Fruit fly (Drosophila melanogaster) whole organism, embryonic: Measurements from ENCODE around the gene CG43693.

Experiments used
- B-H2 ChIP-seq: fragments of 200-800 bp; sonication (Bioruptor generic); optimal IDR thresholded peaks from 2 replicates; lab custom pipeline; 2018; ENCODE audit warnings: missing biosample characterization, mild to moderate bottlenecking, missing genetic modification characterization
- CG10209 ChIP-seq: fragments of 200-800 bp; sonication (Bioruptor generic); optimal IDR thresholded peaks from 3 replicates; lab custom pipeline; 2017; ENCODE audit warnings: missing biosample characterization, mild to moderate bottlenecking, missing genetic modification characterization, missing genetic modification reagents
- CG10274 ChIP-seq: fragments of 200-800 bp; sonication (Bioruptor generic); optimal IDR thresholded peaks from 3 replicates; lab custom pipeline; 2017; ENCODE audit warnings: missing biosample characterization, mild to moderate bottlenecking, missing genetic modification characterization
- CG12236 ChIP-seq: fragments of 200-800 bp; sonication (Bioruptor generic); optimal IDR thresholded peaks from 2 replicates; lab custom pipeline; 2016; ENCODE audit warnings: missing biosample characterization, missing genetic modification characterization
- CG14710 ChIP-seq: fragments of 200-800 bp; sonication (Bioruptor generic); optimal IDR thresholded peaks from 3 replicates; lab custom pipeline; 2019; ENCODE audit warnings: missing biosample characterization, mild to moderate bottlenecking, missing genetic modification characterization, moderate library complexity
- CG16779 ChIP-seq: fragments of 200-800 bp; sonication (Bioruptor generic); IDR thresholded peaks from 2 replicates; pipeline ENCODE4 v1.3.6; 2022; ENCODE audit warnings: missing biosample characterization, missing genetic modification characterization
- CG2120 ChIP-seq: fragments of 200-800 bp; sonication (Bioruptor generic); optimal IDR thresholded peaks from 3 replicates; lab custom pipeline; 2016; ENCODE audit warnings: missing biosample characterization, missing genetic modification characterization
- CG2875 ChIP-seq: fragments of 200-800 bp; sonication (Bioruptor generic); optimal IDR thresholded peaks from 2 replicates; lab custom pipeline; 2017; ENCODE audit warnings: missing biosample characterization, mild to moderate bottlenecking, missing genetic modification characterization, missing genetic modification reagents
- CG31224 ChIP-seq: fragments of 200-800 bp; sonication (Bioruptor generic); IDR thresholded peaks from 2 replicates; pipeline ENCODE4 v1.3.6; 2022; ENCODE audit warnings: missing biosample characterization, missing genetic modification characterization
- CG32767 ChIP-seq: fragments of 200-800 bp; sonication (Bioruptor generic); IDR thresholded peaks from 2 replicates; pipeline ENCODE4 v1.3.6; 2022; ENCODE audit warnings: missing biosample characterization, missing genetic modification characterization
- CG4404 ChIP-seq: fragments of 200-800 bp; sonication (Bioruptor generic); IDR thresholded peaks from 2 replicates; pipeline ENCODE4 v1.3.6; 2022; ENCODE audit warnings: missing biosample characterization, missing genetic modification characterization
- CG6765 ChIP-seq: fragments of 200-800 bp; sonication (Bioruptor generic); optimal IDR thresholded peaks from 3 replicates; lab custom pipeline; 2017; ENCODE audit warnings: missing biosample characterization, mild to moderate bottlenecking, missing genetic modification characterization
- CG8290 ChIP-seq, 3 experiments: fragments of 200-800 bp; sonication (Bioruptor generic); optimal IDR thresholded peaks; 2 replicates each; lab custom pipeline; 2016 to 2019; ENCODE audit warnings: missing biosample characterization in 3 of 3, missing genetic modification characterization in 3 of 3, mild to moderate bottlenecking in 2 of 3, moderate library complexity in 1 of 3
- CG9609 ChIP-seq: fragments of 200-800 bp; sonication (Bioruptor generic); optimal IDR thresholded peaks from 3 replicates; lab custom pipeline; 2016; ENCODE audit warnings: missing biosample characterization, missing genetic modification characterization
- CG9797 ChIP-seq: fragments of 200-800 bp; sonication (Bioruptor generic); optimal IDR thresholded peaks from 3 replicates; lab custom pipeline; 2018; ENCODE audit warnings: missing biosample characterization, mild to moderate bottlenecking, missing genetic modification characterization
- CHES-1-like ChIP-seq: fragments of 200-800 bp; sonication (Bioruptor generic); optimal IDR thresholded peaks from 2 replicates; lab custom pipeline; 2016; ENCODE audit warnings: missing biosample characterization, missing genetic modification characterization
- Chrac-16 ChIP-seq: fragments of 200-800 bp; sonication (Bioruptor generic); optimal IDR thresholded peaks from 3 replicates; lab custom pipeline; 2016; ENCODE audit warnings: missing biosample characterization, missing genetic modification characterization
- Dbx ChIP-seq: fragments of 200-800 bp; sonication (Bioruptor generic); IDR thresholded peaks from 3 replicates; pipeline ENCODE4 v1.3.6; 2022; ENCODE audit warnings: missing biosample characterization, missing genetic modification characterization
- Gsc ChIP-seq: fragments of 200-800 bp; sonication (Bioruptor generic); IDR thresholded peaks from 2 replicates; pipeline ENCODE4 v1.3.6; 2022; ENCODE audit warnings: missing biosample characterization, missing genetic modification characterization
- HLH4C ChIP-seq: fragments of 200-800 bp; sonication (Bioruptor generic); IDR thresholded peaks from 3 replicates; pipeline ENCODE4 v1.3.6; 2022; ENCODE audit warnings: missing biosample characterization, missing genetic modification characterization; ENCODE audit not compliant: partially characterized antibody
- Hr3 ChIP-seq: fragments of 200-800 bp; sonication (Bioruptor generic); optimal IDR thresholded peaks from 3 replicates; lab custom pipeline; 2016; ENCODE audit warnings: missing biosample characterization, missing genetic modification characterization
- Mes4 ChIP-seq: fragments of 200-800 bp; sonication (Bioruptor generic); optimal IDR thresholded peaks from 2 replicates; lab custom pipeline; 2016; ENCODE audit warnings: missing biosample characterization, missing genetic modification characterization
- Nf-YB ChIP-seq: fragments of 200-800 bp; sonication (Bioruptor generic); optimal IDR thresholded peaks from 3 replicates; lab custom pipeline; 2019; ENCODE audit warnings: missing biosample characterization, mild to moderate bottlenecking, missing genetic modification characterization, moderate library complexity
- Nf-YC ChIP-seq: fragments of 200-800 bp; optimal IDR thresholded peaks from 3 replicates; lab custom pipeline; 2019; ENCODE audit warnings: missing biosample characterization, mild to moderate bottlenecking, missing genetic modification characterization, moderate library complexity
- Oaz ChIP-seq: fragments of 200-800 bp; sonication (Bioruptor generic); IDR thresholded peaks from 2 replicates; pipeline ENCODE4 v1.3.6; 2022; ENCODE audit warnings: missing biosample characterization, missing genetic modification characterization
- Pdp1 ChIP-seq, 2 experiments: fragments of 200-800 bp; sonication (Bioruptor generic); optimal IDR thresholded peaks; 3 replicates each; lab custom pipeline; 2016; ENCODE audit warnings: missing biosample characterization in 2 of 2, missing genetic modification characterization in 2 of 2, mild to moderate bottlenecking in 1 of 2, moderate library complexity in 1 of 2
- Sin3A ChIP-seq: fragments of >200 bp; optimal IDR thresholded peaks from 2 replicates; lab custom pipeline; 2018
- Sry-δ ChIP-seq: fragments of 200-800 bp; sonication (Bioruptor generic); optimal IDR thresholded peaks from 2 replicates; lab custom pipeline; 2016; ENCODE audit warnings: missing biosample characterization, missing genetic modification characterization
- Ssrp ChIP-seq: fragments of 200-800 bp; sonication (Bioruptor generic); optimal IDR thresholded peaks from 2 replicates; lab custom pipeline; 2018; ENCODE audit warnings: missing biosample characterization, mild to moderate bottlenecking, missing genetic modification characterization, moderate library complexity
- Xrp1 ChIP-seq: fragments of 200-800 bp; sonication (Bioruptor generic); IDR thresholded peaks from 2 replicates; pipeline ENCODE4 v1.3.6; 2022; ENCODE audit warnings: missing biosample characterization, missing genetic modification characterization
- ash1 ChIP-seq: fragments of 200-800 bp; sonication (Bioruptor generic); optimal IDR thresholded peaks from 2 replicates; lab custom pipeline; 2018; ENCODE audit warnings: missing biosample characterization, mild to moderate bottlenecking, missing genetic modification characterization
- az2 ChIP-seq: fragments of 200-800 bp; sonication (Bioruptor generic); optimal IDR thresholded peaks from 3 replicates; lab custom pipeline; 2016; ENCODE audit warnings: missing biosample characterization, missing genetic modification characterization
- cg ChIP-seq: fragments of 200-800 bp; sonication (Bioruptor generic); optimal IDR thresholded peaks from 3 replicates; lab custom pipeline; 2019; ENCODE audit warnings: missing biosample characterization, mild to moderate bottlenecking, missing genetic modification characterization, moderate library complexity
- chn ChIP-seq: fragments of 200-800 bp; sonication (Bioruptor generic); optimal IDR thresholded peaks from 2 replicates; lab custom pipeline; 2016; ENCODE audit warnings: missing biosample characterization, missing genetic modification characterization
- crc ChIP-seq: fragments of 200-800 bp; sonication (Bioruptor generic); optimal IDR thresholded peaks from 2 replicates; lab custom pipeline; 2016; ENCODE audit warnings: missing biosample characterization, missing genetic modification characterization
- fu2 ChIP-seq: fragments of 200-800 bp; sonication (Bioruptor generic); optimal IDR thresholded peaks from 2 replicates; lab custom pipeline; 2016; ENCODE audit warnings: missing biosample characterization, missing genetic modification characterization
- ind ChIP-seq: fragments of 200-800 bp; sonication (Bioruptor generic); optimal IDR thresholded peaks from 3 replicates; lab custom pipeline; 2016; ENCODE audit warnings: missing biosample characterization, missing genetic modification characterization
- lbe ChIP-seq: fragments of 200-800 bp; sonication (Bioruptor generic); optimal IDR thresholded peaks from 2 replicates; lab custom pipeline; 2016; ENCODE audit warnings: missing biosample characterization, mild to moderate bottlenecking, missing genetic modification characterization
- lov ChIP-seq, 2 experiments: fragments of 200-800 bp in 1 of 2; fragments of >200 bp in 1 of 2; sonication (Bioruptor generic) in 1 of 2; IDR thresholded peaks in 1 of 2; optimal IDR thresholded peaks in 1 of 2; 2 replicates in 1 of 2; 3 replicates in 1 of 2; pipeline versions ENCODE4 v1.3.6 to Lab custom; 2017 to 2022; ENCODE audit warnings: missing biosample characterization in 1 of 2, missing genetic modification characterization in 1 of 2
- nau ChIP-seq: fragments of 200-800 bp; sonication (Bioruptor generic); optimal IDR thresholded peaks from 3 replicates; lab custom pipeline; 2017; ENCODE audit warnings: missing biosample characterization, mild to moderate bottlenecking, missing genetic modification characterization, missing genetic modification reagents
- p53 ChIP-seq: fragments of 200-800 bp; sonication (Bioruptor generic); optimal IDR thresholded peaks from 2 replicates; lab custom pipeline; 2016; ENCODE audit warnings: missing biosample characterization, missing genetic modification characterization
- peb ChIP-seq: fragments of 200-800 bp; sonication (Bioruptor generic); IDR thresholded peaks from 2 replicates; pipeline ENCODE4 v1.3.6; 2022; ENCODE audit warnings: missing biosample characterization, missing genetic modification characterization
- pho ChIP-seq: fragments of 200-800 bp; sonication (Bioruptor generic); optimal IDR thresholded peaks from 2 replicates; lab custom pipeline; 2016; ENCODE audit warnings: missing biosample characterization, missing genetic modification characterization
- sens-2 ChIP-seq: fragments of 200-800 bp; sonication (Bioruptor generic); IDR thresholded peaks from 2 replicates; pipeline ENCODE4 v1.3.6; 2022; ENCODE audit warnings: missing biosample characterization, missing genetic modification characterization
- sqz ChIP-seq: fragments of 200-800 bp; sonication (Bioruptor generic); optimal IDR thresholded peaks from 3 replicates; lab custom pipeline; 2018; ENCODE audit warnings: missing biosample characterization, mild to moderate bottlenecking, missing genetic modification characterization
- tll ChIP-seq, 2 experiments: fragments of 200-800 bp in 1 of 2; fragments of >200 bp in 1 of 2; sonication (Bioruptor generic) in 1 of 2; optimal IDR thresholded peaks; 2 replicates each; lab custom pipeline; 2017 to 2019; ENCODE audit warnings: missing biosample characterization in 2 of 2, missing genetic modification characterization in 2 of 2, mild to moderate bottlenecking in 1 of 2, moderate library complexity in 1 of 2
- tx ChIP-seq: fragments of 200-800 bp; sonication (Bioruptor generic); optimal IDR thresholded peaks from 2 replicates; lab custom pipeline; 2016; ENCODE audit warnings: missing biosample characterization, missing genetic modification characterization
- unpg ChIP-seq: fragments of 200-800 bp; sonication (Bioruptor generic); optimal IDR thresholded peaks from 3 replicates; lab custom pipeline; 2018; ENCODE audit warnings: missing biosample characterization, mild to moderate bottlenecking, missing genetic modification characterization, moderate library complexity
- vfl ChIP-seq: fragments of 200-800 bp; sonication (Bioruptor generic); optimal IDR thresholded peaks from 2 replicates; lab custom pipeline; 2016; ENCODE audit warnings: missing biosample characterization, missing genetic modification characterization
- vvl ChIP-seq: fragments of 200-800 bp; sonication (Bioruptor generic); IDR thresholded peaks from 2 replicates; pipeline ENCODE4 v1.3.6; 2022; ENCODE audit warnings: missing biosample characterization, missing genetic modification characterization
- zfh1 ChIP-seq: fragments of 200-800 bp; sonication (Bioruptor generic); IDR thresholded peaks from 3 replicates; pipeline ENCODE4 v1.3.6; 2022; ENCODE audit warnings: missing biosample characterization, missing genetic modification characterization

CG43693 gene

DNA sequence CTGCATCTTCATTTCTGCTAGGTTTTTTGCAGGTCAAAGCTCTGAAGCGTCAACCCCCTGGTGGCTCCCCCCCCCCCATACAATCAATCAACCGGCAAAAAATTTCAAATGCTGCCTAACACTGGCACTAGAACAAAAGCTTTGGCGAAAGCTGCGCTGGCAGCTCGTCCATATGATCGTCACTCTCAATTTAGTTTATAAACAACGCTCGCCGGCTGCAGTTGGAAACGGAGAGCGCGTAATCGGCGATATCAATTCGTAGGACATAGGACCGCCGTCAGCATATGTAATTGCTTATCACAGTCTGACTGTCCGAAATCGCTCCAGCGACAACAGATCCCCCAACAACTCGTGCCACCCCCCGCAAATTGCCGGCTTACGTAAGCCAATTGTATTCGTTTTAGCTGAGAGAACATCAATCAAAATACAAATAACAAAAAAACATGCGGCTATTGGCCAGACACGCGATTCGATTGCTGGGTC is 19.2 kb upstream of the CG43693 start, which contains the start of gene Mocs1 (continued):
- TF ChIP-seq az2 (no peak), cg (no peak), CG10209 (GFP tag; lab: Kevin White, UChicago) (no peak), ind (GFP tag; lab: Kevin White, UChicago) (no peak), Nf-YC (tag; lab: Kevin White, UChicago) (peak; percentile 38), CG2120 (GFP tag; lab: Kevin White, UChicago) (no peak), chn (GFP tag; lab: Kevin White, UChicago) (no peak), CG2875 (GFP tag; lab: Kevin White, UChicago) (no peak), zfh1 (GFP tag; lab: Robert Waterston, UW) (no peak), B-H2 (GFP tag; lab: Kevin White, UChicago) (peak; percentile 36), Xrp1 (GFP tag; lab: Robert Waterston, UW) (peak; percentile 28; the same call in 1 of the 2 replicates), sqz (GFP tag; lab: Kevin White, UChicago) (no peak), CG12236 (GFP tag; lab: Kevin White, UChicago) (no peak), CG9609 (GFP tag; lab: Kevin White, UChicago) (no peak), CG16779 (no peak), Gsc (GFP tag; lab: Robert Waterston, UW) (no peak), p53 (GFP tag; lab: Kevin White, UChicago) (no peak), tx (GFP tag; lab: Kevin White, UChicago) (no peak), CG14710 (tag; lab: Kevin White, UChicago) (no peak), Mes4 (GFP tag; lab: Kevin White, UChicago) (no peak), CHES-1-like (GFP tag; lab: Kevin White, UChicago) (peak; percentile 15), Hr3 (GFP tag; lab: Kevin White, UChicago) (no peak), CG32767 (GFP tag; lab: Robert Waterston, UW) (no peak), vvl (GFP tag; lab: Robert Waterston, UW) (0 out of 2 replicates have a peak, but pooled peaks have one; percentile 8), lov (optimal IDR thresholded peaks at IDR 0.05; lab: Kevin White, UChicago) (no peak), lov (GFP tag; IDR thresholded peaks at IDR 0.05; lab: Robert Waterston, UW) (no peak), crc (GFP tag; lab: Kevin White, UChicago) (no peak), nau (GFP tag; lab: Kevin White, UChicago) (no peak), tll (GFP tag; optimal IDR thresholded peaks at IDR 0.05; lab: Kevin White, UChicago) (no peak), CG31224 (GFP tag; lab: Robert Waterston, UW) (no peak), Ssrp (no peak), CG9797 (no peak), unpg (GFP tag; lab: Kevin White, UChicago) (no peak), HLH4C (GFP tag; lab: Robert Waterston, UW) (no peak), ash1 (GFP tag; lab: Kevin White, UChicago) (no peak), Dbx (GFP tag; lab: Robert Waterston, UW) (peak; percentile 32; the same call in 1 of the 3 replicates), peb (GFP tag; lab: Robert Waterston, UW) (no peak), CG6765 (no peak), Pdp1 (GFP tag; optimal IDR thresholded peaks at IDR 0.05; lab: Kevin White, UChicago) (peak in 1 of 2 experiments; percentile 96), CG8290 (GFP tag; optimal IDR thresholded peaks at IDR 0.05; lab: Kevin White, UChicago) (no peak), CG8290 (tag; optimal IDR thresholded peaks at IDR 0.05; lab: Kevin White, UChicago) (peak in 1 of 2 experiments; percentile 45), sens-2 (GFP tag; lab: Robert Waterston, UW) (no peak), Nf-YB (GFP tag; lab: Kevin White, UChicago) (no peak), Sry-δ (GFP tag; lab: Kevin White, UChicago) (no peak), lbe (no peak), Chrac-16 (no peak), pho (GFP tag; lab: Kevin White, UChicago) (no peak), fu2 (GFP tag; lab: Kevin White, UChicago) (no peak), CG10274 (no peak), vfl (GFP tag; lab: Kevin White, UChicago) (no peak), Sin3A (no peak), Oaz (no peak), CG4404 (GFP tag; lab: Robert Waterston, UW) (no peak)
